Fruit fly (Drosophila melanogaster): ENCODE data around the gene sowah.

sowah gene

DNA sequence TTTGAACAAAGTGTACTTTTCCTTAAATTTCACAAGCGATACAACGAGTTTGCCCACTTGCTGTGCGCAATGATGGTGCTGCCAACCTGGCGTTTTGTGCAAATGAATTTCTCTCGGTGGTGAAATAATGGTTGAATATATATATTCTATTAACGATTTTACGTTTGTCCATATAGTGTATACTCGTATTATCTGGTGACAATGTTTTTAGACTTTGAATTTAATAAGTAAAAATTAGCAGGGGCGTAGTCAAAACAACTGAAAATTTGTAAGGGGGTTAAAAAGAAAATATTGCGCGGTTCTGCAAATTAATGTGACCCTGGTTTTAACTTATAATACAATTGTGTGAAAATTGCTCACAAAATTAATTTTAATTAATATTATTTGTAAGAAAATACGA lies 48.4 kb downstream of the sowah start, which contains the start of the genes ver and Gcn5 (continued):
- no peak for TF ChIP-seq N (GFP tag; optimal IDR thresholded peaks at IDR 0.05)
- no peak for TF ChIP-seq Vsx2 (GFP tag; optimal IDR thresholded peaks at IDR 0.05; ENCODE audit: partially characterized antibody)
- no peak for TF ChIP-seq tai (GFP tag; optimal IDR thresholded peaks at IDR 0.05)
- TF ChIP-seq h (GFP tag; optimal IDR thresholded peaks at IDR 0.05): peak; percentile 99
- no peak for TF ChIP-seq Dif (GFP tag; optimal IDR thresholded peaks at IDR 0.05; ENCODE audit: partially characterized antibody)
- peak; percentile 87 for TF ChIP-seq CG32264 (GFP tag; optimal IDR thresholded peaks at IDR 0.05)
- TF ChIP-seq CrebA (GFP tag; optimal IDR thresholded peaks at IDR 0.05; ENCODE audit: borderline replicate concordance): no peak
- TF ChIP-seq pan (optimal IDR thresholded peaks at IDR 0.05): no peak
- peak; percentile 97 for TF ChIP-seq br (GFP tag; optimal IDR thresholded peaks at IDR 0.05)
- peak; percentile 98 for TF ChIP-seq Hnf4 (GFP tag; optimal IDR thresholded peaks at IDR 0.05)
- peak; percentile 91 for TF ChIP-seq GATAd (GFP tag; optimal IDR thresholded peaks at IDR 0.05)
- TF ChIP-seq ey (GFP tag; optimal IDR thresholded peaks at IDR 0.05): peak; percentile 98

DNA sequence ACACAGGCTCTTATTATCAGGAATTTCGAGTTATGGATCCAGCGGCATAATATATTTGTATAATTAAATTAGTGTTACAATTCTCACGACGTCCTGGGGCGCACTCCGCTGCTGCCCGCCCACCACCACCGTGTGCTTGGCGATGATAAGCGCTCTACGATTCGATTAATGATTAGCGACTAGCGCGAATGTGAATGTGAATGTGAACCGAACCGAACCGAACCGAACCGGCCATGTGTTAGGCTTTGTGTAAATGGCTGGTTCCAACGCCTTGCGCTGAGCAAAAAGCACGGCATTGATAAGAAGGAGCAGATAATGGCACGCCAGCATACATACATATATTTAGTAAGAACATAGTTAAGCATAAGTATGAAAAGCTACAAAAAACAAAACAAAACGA lies 53.0 kb downstream of the sowah start:
- no peak for TF ChIP-seq pan (optimal IDR thresholded peaks at IDR 0.05)
- peak; percentile 8 for TF ChIP-seq Dif (GFP tag; optimal IDR thresholded peaks at IDR 0.05; ENCODE audit: partially characterized antibody)
- TF ChIP-seq fru (GFP tag; optimal IDR thresholded peaks at IDR 0.05): no peak
- TF ChIP-seq Myc (optimal IDR thresholded peaks at IDR 0.05): no peak
- peak; percentile 25 for TF ChIP-seq h (GFP tag; optimal IDR thresholded peaks at IDR 0.05)
- no peak for TF ChIP-seq Hr78 (GFP tag; optimal IDR thresholded peaks at IDR 0.05)
- TF ChIP-seq br (GFP tag; optimal IDR thresholded peaks at IDR 0.05): no peak
- no peak for TF ChIP-seq Rel (GFP tag; optimal IDR thresholded peaks at IDR 0.05)
- TF ChIP-seq Rel (tag; optimal IDR thresholded peaks at IDR 0.05): peak; percentile 38
- no peak for TF ChIP-seq ey (GFP tag; optimal IDR thresholded peaks at IDR 0.05)
- TF ChIP-seq sage (GFP tag; optimal IDR thresholded peaks at IDR 0.05): no peak

DNA sequence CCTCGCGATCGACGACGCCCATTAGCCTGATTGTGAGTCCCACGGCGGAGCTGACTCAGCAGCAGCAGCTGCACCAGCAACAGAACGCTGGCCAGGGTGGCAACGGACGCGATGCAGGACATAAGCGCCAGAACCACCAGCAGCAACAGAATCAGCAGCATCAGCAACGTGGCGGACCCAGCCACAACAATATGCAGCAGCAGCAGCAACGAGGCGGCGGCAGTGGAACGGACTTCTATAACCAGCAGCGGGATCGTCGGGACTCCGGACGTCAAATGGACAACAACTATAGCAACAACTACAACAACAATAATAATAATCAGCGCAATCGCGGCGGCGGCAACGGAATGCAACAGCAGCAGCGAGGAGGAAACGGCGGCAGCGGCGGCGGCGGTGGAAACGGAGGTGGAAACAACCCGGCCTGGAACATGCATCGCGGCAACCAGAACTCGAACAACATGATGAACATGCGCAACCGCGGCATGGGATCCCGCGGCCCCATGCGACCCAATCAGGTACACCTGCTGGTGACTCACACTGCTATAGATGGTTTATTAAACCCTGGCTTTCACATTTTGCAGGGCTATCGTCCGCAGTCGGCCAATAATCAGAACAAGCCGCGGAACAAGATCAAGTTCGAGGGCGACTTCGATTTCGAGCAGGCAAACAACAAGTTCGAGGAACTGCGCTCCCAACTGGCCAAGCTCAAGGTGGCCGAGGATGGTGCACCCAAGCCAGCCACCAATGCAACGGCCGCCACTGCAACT lies 54.7 kb downstream of the sowah start:
- TF ChIP-seq CG9705 (GFP tag; optimal IDR thresholded peaks at IDR 0.05): no peak
- peak; percentile 92 for TF ChIP-seq Dfd (GFP tag; optimal IDR thresholded peaks at IDR 0.05)

DNA sequence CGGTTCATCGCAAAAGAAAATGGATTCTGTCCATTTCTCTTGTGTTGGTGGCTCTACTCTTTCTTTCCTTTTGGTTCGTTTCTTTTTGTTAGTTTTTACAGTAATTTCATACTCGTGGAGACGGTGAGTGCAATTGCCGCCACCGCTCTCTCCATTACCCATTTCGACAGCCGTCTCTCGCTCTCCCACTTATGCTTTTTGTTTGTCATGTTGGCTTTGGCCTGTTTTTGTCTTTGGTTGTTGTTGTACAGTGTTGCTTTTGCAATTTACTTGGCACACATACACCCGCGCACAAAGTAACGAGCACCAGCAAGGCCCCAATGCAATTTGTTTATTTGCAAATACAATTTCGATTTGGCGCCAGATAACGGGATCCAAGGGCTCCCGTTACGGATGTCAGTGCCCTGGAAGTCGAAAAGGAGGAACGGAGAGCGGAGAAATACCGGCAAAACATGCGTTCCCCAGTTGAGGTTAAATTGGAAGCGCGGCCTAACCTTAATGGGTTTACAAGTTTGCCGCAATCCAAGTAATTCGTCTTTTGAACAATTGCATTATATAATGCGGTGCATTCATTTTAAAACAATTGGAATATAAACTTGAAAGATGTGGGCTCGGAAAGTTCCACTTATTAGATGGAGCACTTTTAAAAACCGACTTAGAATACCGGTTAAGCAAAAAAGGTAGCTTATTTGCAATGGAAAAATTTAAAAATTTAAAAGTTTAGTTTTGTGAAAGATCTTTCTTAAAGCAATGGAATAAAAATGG lies 56.5 kb downstream of the sowah start:
- no peak for TF ChIP-seq foxo (GFP tag; optimal IDR thresholded peaks at IDR 0.05)
- no peak for TF ChIP-seq woc (GFP tag; optimal IDR thresholded peaks at IDR 0.05)
- TF ChIP-seq Sp1 (GFP tag; optimal IDR thresholded peaks at IDR 0.05): peak; percentile 32
- TF ChIP-seq Mio (GFP tag; optimal IDR thresholded peaks at IDR 0.05): no peak
- TF ChIP-seq jim (GFP tag; optimal IDR thresholded peaks at IDR 0.05): no peak
- TF ChIP-seq lola (GFP tag; optimal IDR thresholded peaks at IDR 0.05): no peak
- no peak for TF ChIP-seq Dfd (GFP tag; optimal IDR thresholded peaks at IDR 0.05)
- no peak for TF ChIP-seq sv (GFP tag; optimal IDR thresholded peaks at IDR 0.05)
- no peak for TF ChIP-seq CG32264 (GFP tag; optimal IDR thresholded peaks at IDR 0.05)
- TF ChIP-seq Jra (GFP tag; optimal IDR thresholded peaks at IDR 0.05): no peak
- TF ChIP-seq br (GFP tag; optimal IDR thresholded peaks at IDR 0.05): no peak
- no peak for TF ChIP-seq CG9705 (GFP tag; optimal IDR thresholded peaks at IDR 0.05)
- TF ChIP-seq ey (GFP tag; optimal IDR thresholded peaks at IDR 0.05): no peak
- no peak for TF ChIP-seq HLH106 (tag; optimal IDR thresholded peaks at IDR 0.05)
- TF ChIP-seq GATAd (GFP tag; optimal IDR thresholded peaks at IDR 0.05): no peak
- peak; percentile 96 for TF ChIP-seq fru (GFP tag; optimal IDR thresholded peaks at IDR 0.05)
- TF ChIP-seq tai (GFP tag; optimal IDR thresholded peaks at IDR 0.05): no peak
- no peak for TF ChIP-seq CrebA (GFP tag; optimal IDR thresholded peaks at IDR 0.05; ENCODE audit: borderline replicate concordance)
- no peak for TF ChIP-seq pan (optimal IDR thresholded peaks at IDR 0.05)
- TF ChIP-seq Dif (GFP tag; optimal IDR thresholded peaks at IDR 0.05; ENCODE audit: partially characterized antibody): peak; percentile 30
- no peak for TF ChIP-seq dmrt93B (GFP tag; optimal IDR thresholded peaks at IDR 0.05)
- TF ChIP-seq sage (GFP tag; optimal IDR thresholded peaks at IDR 0.05): no peak
- peak in 1 of 2 experiments; percentile 1 for TF ChIP-seq dl (GFP tag; optimal IDR thresholded peaks at IDR 0.05; ENCODE audit: insufficient read depth in 1 of 2, partially characterized antibody in 2 of 2)
- peak; percentile 24 for TF ChIP-seq OdsH (GFP tag; optimal IDR thresholded peaks at IDR 0.05)
- TF ChIP-seq brk (GFP tag; optimal IDR thresholded peaks at IDR 0.05): no peak
- TF ChIP-seq Hr78 (GFP tag; optimal IDR thresholded peaks at IDR 0.05): no peak
- peak; percentile 3 for TF ChIP-seq psq (GFP tag; optimal IDR thresholded peaks at IDR 0.05)
- TF ChIP-seq rgr (GFP tag; optimal IDR thresholded peaks at IDR 0.05): no peak
- TF ChIP-seq Hr83 (GFP tag; optimal IDR thresholded peaks at IDR 0.05; ENCODE audit: poor library complexity, severe bottlenecking): no peak
- TF ChIP-seq usp (GFP tag; optimal IDR thresholded peaks at IDR 0.05): no peak
- TF ChIP-seq h (GFP tag; optimal IDR thresholded peaks at IDR 0.05): no peak
- TF ChIP-seq Vsx2 (GFP tag; optimal IDR thresholded peaks at IDR 0.05; ENCODE audit: partially characterized antibody): no peak
- TF ChIP-seq Myc (optimal IDR thresholded peaks at IDR 0.05): no peak
